Worm (Caenorhabditis elegans): ENCODE data around the gene cbp-3.
A peak's percentile ranks its signal among the peaks of the same experiment; 100 is the strongest.

cbp-3 gene

ce11 chrIII:9903694-9904292 is 10.0 kb upstream of the cbp-3 start:
- no peak for TF ChIP-seq pat-9 (tag; optimal IDR thresholded peaks at IDR 0.05)
- TF ChIP-seq tbx-7 (tag; optimal IDR thresholded peaks at IDR 0.05): no peak
- no peak for TF ChIP-seq ceh-6 (GFP tag; optimal IDR thresholded peaks at IDR 0.05)
- no peak for TF ChIP-seq ceh-22 (tag; optimal IDR thresholded peaks at IDR 0.05)
- no peak for TF ChIP-seq C38D4.7 (GFP tag; optimal IDR thresholded peaks at IDR 0.05)
- TF ChIP-seq K02D7.2 (tag; optimal IDR thresholded peaks at IDR 0.05): no peak
- TF ChIP-seq K09A11.1 (tag; optimal IDR thresholded peaks at IDR 0.05; ENCODE audit: insufficient read depth): no peak
- no peak for TF ChIP-seq sdc-2 (tag; optimal IDR thresholded peaks at IDR 0.05)
- TF ChIP-seq mec-3 (tag; optimal IDR thresholded peaks at IDR 0.05; ENCODE audit: borderline replicate concordance): no peak
- no peak for TF ChIP-seq ceh-18 (tag; optimal IDR thresholded peaks at IDR 0.05)
- no peak for TF ChIP-seq dve-1 (tag; optimal IDR thresholded peaks at IDR 0.05)
- TF ChIP-seq rnt-1 (tag; optimal IDR thresholded peaks at IDR 0.05): no peak

- TF ChIP-seq hlh-30 (tag; optimal IDR thresholded peaks at IDR 0.05; ENCODE audit: insufficient read depth) (no peak), ceh-18 (tag; optimal IDR thresholded peaks at IDR 0.05) (peak; percentile 23), madf-2 (tag; optimal IDR thresholded peaks at IDR 0.05) (no peak), unc-42 (tag; optimal IDR thresholded peaks at IDR 0.05) (peak; percentile 85), hlh-8 (tag; optimal IDR thresholded peaks at IDR 0.05) (no peak), Y22D7AL.16 (tag; optimal IDR thresholded peaks at IDR 0.05) (no peak), pha-2 (tag; optimal IDR thresholded peaks at IDR 0.05) (no peak), eyg-1 (tag; optimal IDR thresholded peaks at IDR 0.05) (no peak), nhr-11 (tag; optimal IDR thresholded peaks at IDR 0.05) (no peak), T23F11.4 (GFP tag; optimal IDR thresholded peaks at IDR 0.05) (no peak), ceh-9 (tag; optimal IDR thresholded peaks at IDR 0.05) (no peak), C08G9.2 (tag; optimal IDR thresholded peaks at IDR 0.05) (peak; percentile 10), odd-2 (tag; optimal IDR thresholded peaks at IDR 0.05) (no peak)
These were observed 8.5 kb upstream of the cbp-3 start for ce11 chrIII:9905307-9905706.

- TF ChIP-seq rnt-1 (tag; optimal IDR thresholded peaks at IDR 0.05) (no peak), elt-2 (tag; optimal IDR thresholded peaks at IDR 0.05) (no peak), ceh-48 (tag; optimal IDR thresholded peaks at IDR 0.05) (no peak), dve-1 (tag; optimal IDR thresholded peaks at IDR 0.05) (no peak), ama-1 (optimal IDR thresholded peaks at IDR 0.05) (no peak), ceh-22 (tag; optimal IDR thresholded peaks at IDR 0.05) (no peak), pqm-1 (tag; optimal IDR thresholded peaks at IDR 0.05) (no peak), sdc-2 (tag; optimal IDR thresholded peaks at IDR 0.05) (no peak), npax-4 (tag; optimal IDR thresholded peaks at IDR 0.05) (no peak), T23F11.4 (GFP tag; optimal IDR thresholded peaks at IDR 0.05) (no peak), unc-42 (tag; optimal IDR thresholded peaks at IDR 0.05) (no peak), zip-5 (tag; optimal IDR thresholded peaks at IDR 0.05) (no peak), pha-2 (tag; optimal IDR thresholded peaks at IDR 0.05) (no peak), gmeb-2 (tag; optimal IDR thresholded peaks at IDR 0.05) (no peak), C38D4.7 (GFP tag; optimal IDR thresholded peaks at IDR 0.05) (no peak), hlh-30 (tag; optimal IDR thresholded peaks at IDR 0.05; ENCODE audit: insufficient read depth) (no peak), fkh-6 (tag; optimal IDR thresholded peaks at IDR 0.05) (no peak), unc-55 (GFP tag; optimal IDR thresholded peaks at IDR 0.05) (no peak), nhr-232 (tag; optimal IDR thresholded peaks at IDR 0.05) (no peak)
These were observed 6.2 kb upstream of the cbp-3 start for ce11 chrIII:9907574-9907973.

ce11 chrIII:9908769-9909168 is 5.0 kb upstream of the cbp-3 start:
- TF ChIP-seq pat-9 (tag; optimal IDR thresholded peaks at IDR 0.05) (no peak), npax-4 (tag; optimal IDR thresholded peaks at IDR 0.05) (no peak), ceh-45 (GFP tag; IDR thresholded peaks at IDR 0.05) (no peak), pag-3 (tag; optimal IDR thresholded peaks at IDR 0.05; ENCODE audit: borderline replicate concordance) (no peak), sox-4 (tag; optimal IDR thresholded peaks at IDR 0.05) (no peak), ceh-48 (tag; optimal IDR thresholded peaks at IDR 0.05) (no peak), hlh-30 (tag; optimal IDR thresholded peaks at IDR 0.05; ENCODE audit: insufficient read depth) (no peak), fkh-10 (GFP tag; optimal IDR thresholded peaks at IDR 0.05) (no peak), ceh-24 (tag; optimal IDR thresholded peaks at IDR 0.05) (no peak), pha-2 (tag; optimal IDR thresholded peaks at IDR 0.05) (no peak), pax-1 (tag; optimal IDR thresholded peaks at IDR 0.05) (no peak), elt-4 (tag; optimal IDR thresholded peaks at IDR 0.05) (no peak)
